Worm (Caenorhabditis elegans): Measurements from ENCODE around the gene F14D2.14.

DNA sequence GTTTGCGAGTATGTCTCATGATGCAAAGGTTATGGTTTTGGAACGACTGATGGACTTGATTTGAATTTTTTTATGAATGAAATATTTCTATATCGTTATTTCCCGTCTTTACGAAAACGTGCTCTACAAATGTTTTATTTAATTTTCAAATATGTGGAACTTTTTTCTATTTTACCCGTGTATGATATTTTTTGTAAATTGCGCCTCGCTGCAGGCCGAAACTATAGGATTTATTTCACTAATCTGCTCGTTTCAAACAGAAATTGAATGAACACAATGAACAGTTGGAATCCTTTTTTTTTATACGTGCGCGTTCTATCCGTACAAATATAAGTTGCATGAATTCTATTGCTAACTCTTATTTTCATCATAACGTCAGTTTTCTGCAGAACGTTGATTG, 49.9 kb downstream of the F14D2.14 start, which contains the start of gene btb-18:
- TF ChIP-seq sox-4 (tag; optimal IDR thresholded peaks at IDR 0.05), result no peak
- TF ChIP-seq Y116A8C.19 (tag; optimal IDR thresholded peaks at IDR 0.05; ENCODE audit: borderline replicate concordance), result no peak
- no peak for TF ChIP-seq nhr-237 (tag; optimal IDR thresholded peaks at IDR 0.05)
- TF ChIP-seq mab-9 (GFP tag; IDR thresholded peaks at IDR 0.05), result no peak
